Fruit fly (Drosophila melanogaster): Measurements from ENCODE around the gene CG14325.
A peak's percentile ranks its signal among the peaks of the same experiment; 100 is the strongest.

CG14325 gene

dm6 chr3R:17645239-17645638 is 18.3 kb downstream of the CG14325 start (continued):
- no peak for TF ChIP-seq CG13775 (GFP tag; optimal IDR thresholded peaks at IDR 0.05)
- no peak for TF ChIP-seq ewg (GFP tag; optimal IDR thresholded peaks at IDR 0.05)
- TF ChIP-seq CG17186 (GFP tag; optimal IDR thresholded peaks at IDR 0.05), result no peak
- no peak for TF ChIP-seq da (GFP tag; optimal IDR thresholded peaks at IDR 0.05)
- no peak for TF ChIP-seq z (GFP tag; IDR thresholded peaks at IDR 0.05)
- peak; percentile 54; the same call in 1 of the 3 replicates for TF ChIP-seq CG34224 (GFP tag; IDR thresholded peaks at IDR 0.05; ENCODE audit: partially characterized antibody)
- no peak for TF ChIP-seq CG15601 (tag; optimal IDR thresholded peaks at IDR 0.05)
- no peak for TF ChIP-seq gt (GFP tag; IDR thresholded peaks at IDR 0.05)
- TF ChIP-seq MTF-1 (GFP tag; optimal IDR thresholded peaks at IDR 0.05; ENCODE audit: borderline replicate concordance), result no peak
- TF ChIP-seq odd (GFP tag; optimal IDR thresholded peaks at IDR 0.05), result no peak
- TF ChIP-seq CG7556 (GFP tag; optimal IDR thresholded peaks at IDR 0.05), result no peak
- TF ChIP-seq CG9727 (GFP tag; optimal IDR thresholded peaks at IDR 0.05), result no peak
- TF ChIP-seq sr (GFP tag; IDR thresholded peaks at IDR 0.05), result no peak
- no peak for TF ChIP-seq lab (GFP tag; optimal IDR thresholded peaks at IDR 0.05)
- no peak for TF ChIP-seq danr (GFP tag; IDR thresholded peaks at IDR 0.05)
- peak; percentile 75 for TF ChIP-seq p53 (GFP tag; optimal IDR thresholded peaks at IDR 0.05)
- TF ChIP-seq maf-S (GFP tag; optimal IDR thresholded peaks at IDR 0.05), result no peak
- TF ChIP-seq CG16779 (GFP tag; IDR thresholded peaks at IDR 0.05), result no peak
- TF ChIP-seq repo (GFP tag; optimal IDR thresholded peaks at IDR 0.05), result no peak
- no peak for TF ChIP-seq CG11085 (GFP tag; IDR thresholded peaks at IDR 0.05)
- no peak for TF ChIP-seq Dref (GFP tag; IDR thresholded peaks at IDR 0.05)
- TF ChIP-seq Dfd (GFP tag; optimal IDR thresholded peaks at IDR 0.05), result no peak
- TF ChIP-seq vvl (GFP tag; IDR thresholded peaks at IDR 0.05), result peak; percentile 80
- no peak for TF ChIP-seq Gsc (GFP tag; IDR thresholded peaks at IDR 0.05)
- TF ChIP-seq gfzf (GFP tag; optimal IDR thresholded peaks at IDR 0.05), result no peak
- TF ChIP-seq CG14710 (tag; optimal IDR thresholded peaks at IDR 0.05), result no peak
- no peak for TF ChIP-seq sim (GFP tag; IDR thresholded peaks at IDR 0.05)
- no peak for TF ChIP-seq ham (GFP tag; IDR thresholded peaks at IDR 0.05)
- TF ChIP-seq CG11093 (GFP tag; IDR thresholded peaks at IDR 0.05), result no peak
- TF ChIP-seq CG10959 (GFP tag; IDR thresholded peaks at IDR 0.05), result no peak
- TF ChIP-seq Elba2 (GFP tag; optimal IDR thresholded peaks at IDR 0.05), result no peak
- TF ChIP-seq CG17912 (GFP tag; optimal IDR thresholded peaks at IDR 0.05), result no peak
- TF ChIP-seq CG12744 (GFP tag; optimal IDR thresholded peaks at IDR 0.05), result no peak
- no peak for TF ChIP-seq Camta (GFP tag; optimal IDR thresholded peaks at IDR 0.05)
- no peak for TF ChIP-seq Sin3A (optimal IDR thresholded peaks at IDR 0.05)
- no peak for TF ChIP-seq CG33557 (GFP tag; optimal IDR thresholded peaks at IDR 0.05)
- TF ChIP-seq klu (GFP tag; IDR thresholded peaks at IDR 0.05), result no peak
- TF ChIP-seq jigr1 (GFP tag; IDR thresholded peaks at IDR 0.05), result no peak
- peak; percentile 50; the same call in 1 of the 3 replicates for TF ChIP-seq CG7963 (GFP tag; IDR thresholded peaks at IDR 0.05; ENCODE audit: partially characterized antibody)
- no peak for TF ChIP-seq lov (optimal IDR thresholded peaks at IDR 0.05)
- TF ChIP-seq lov (GFP tag; IDR thresholded peaks at IDR 0.05), result no peak
- TF ChIP-seq fd96Cb (tag; optimal IDR thresholded peaks at IDR 0.05), result no peak
- TF ChIP-seq CG13287 (GFP tag; IDR thresholded peaks at IDR 0.05; ENCODE audit: partially characterized antibody), result peak; percentile 32; the same call in 1 of the 2 replicates
- no peak for TF ChIP-seq hkb (optimal IDR thresholded peaks at IDR 0.05)
- peak; percentile 16; the same call in 1 of the 2 replicates for TF ChIP-seq hkb (GFP tag; IDR thresholded peaks at IDR 0.05)
- no peak for TF ChIP-seq ap (GFP tag; IDR thresholded peaks at IDR 0.05)
- TF ChIP-seq gsb (GFP tag; IDR thresholded peaks at IDR 0.05), result no peak
- TF ChIP-seq CG9609 (GFP tag; optimal IDR thresholded peaks at IDR 0.05), result no peak
- no peak for TF ChIP-seq hbn (GFP tag; IDR thresholded peaks at IDR 0.05; ENCODE audit: partially characterized antibody)
- TF ChIP-seq CG11247 (GFP tag; IDR thresholded peaks at IDR 0.05), result no peak
- TF ChIP-seq CG12236 (GFP tag; optimal IDR thresholded peaks at IDR 0.05), result no peak
- TF ChIP-seq Rx (GFP tag; IDR thresholded peaks at IDR 0.05), result no peak
- peak; percentile 59 for TF ChIP-seq HLH4C (GFP tag; IDR thresholded peaks at IDR 0.05; ENCODE audit: partially characterized antibody)
